Worm (Caenorhabditis elegans): ENCODE results near the gene wbp-11.
A peak's percentile ranks its signal among the peaks of the same experiment; 100 is the strongest.

The wbp-11 gene

DNA sequence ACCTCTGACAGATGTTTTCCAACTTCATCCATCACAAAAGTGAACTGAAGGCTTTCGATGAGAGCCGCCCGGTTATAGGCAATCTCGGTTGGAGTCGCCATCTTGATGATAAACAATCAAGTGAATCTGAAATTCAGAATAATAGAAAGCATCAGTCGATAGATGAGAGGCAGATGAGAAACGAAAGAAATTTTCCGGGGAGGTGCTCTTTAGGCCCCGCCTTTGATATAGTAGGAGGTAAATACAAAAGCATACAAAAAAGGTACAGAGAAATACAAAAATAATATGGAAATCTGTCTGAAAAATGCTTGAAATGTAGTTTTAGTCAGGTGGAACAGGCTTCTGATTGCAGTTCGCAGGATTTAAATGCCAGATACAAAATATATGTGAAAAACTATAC lies 9.9 kb downstream of the wbp-11 start, which contains the start of gene srd-1:
srd-1 (minus strand) TSS at position 101 of the 400 bp plus-strand sequence.
- TF ChIP-seq klf-2 (GFP tag; conservative IDR thresholded peaks at IDR 0.05) (no peak), cog-1 (tag; optimal IDR thresholded peaks at IDR 0.05) (no peak), ztf-29 (GFP tag; IDR thresholded peaks at IDR 0.05) (no peak), flt-1 (GFP tag; IDR thresholded peaks at IDR 0.05) (no peak), med-1 (GFP tag; optimal IDR thresholded peaks at IDR 0.05; ENCODE audit: insufficient read depth) (no peak), tab-1 (GFP tag; IDR thresholded peaks at IDR 0.05) (no peak), T22C8.4 (GFP tag; IDR thresholded peaks at IDR 0.05) (no peak), ref-1 (GFP tag; conservative IDR thresholded peaks at IDR 0.05) (no peak), ztf-23 (GFP tag; IDR thresholded peaks at IDR 0.05) (no peak)

ce11 chrII:10187808-10188207 lies 15.1 kb downstream of the wbp-11 start, which contains the start of gene srd-2:
Gene srd-2, minus strand, starts transcription at chrII:10187908.
- no peak for TF ChIP-seq cog-1 (tag; optimal IDR thresholded peaks at IDR 0.05)

DNA sequence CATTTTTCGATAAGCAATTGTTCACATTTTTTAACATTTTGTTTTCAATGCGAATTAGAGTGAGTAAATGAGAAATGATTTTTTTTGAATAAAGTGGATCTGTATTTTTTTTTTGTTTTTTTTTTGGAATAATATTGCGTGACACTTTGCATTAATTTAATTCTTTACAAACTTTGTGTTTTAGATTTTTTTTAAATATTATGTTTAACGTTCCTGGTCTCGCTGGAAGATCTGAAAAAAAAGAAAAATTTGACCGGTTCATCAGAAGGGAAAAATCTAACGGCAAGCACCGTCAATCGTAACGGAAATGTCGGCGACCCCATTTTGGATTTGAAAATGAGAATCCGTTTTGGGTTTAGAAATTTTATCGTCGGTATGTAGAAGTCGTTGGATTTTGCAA lies 16.6 kb downstream of the wbp-11 start, which contains the start of gene cdc-25.4:
cdc-25.4 (minus strand) TSS at position 101 of the 400 bp plus-strand sequence.
- TF ChIP-seq med-1 (GFP tag; optimal IDR thresholded peaks at IDR 0.05; ENCODE audit: insufficient read depth) (no peak), flt-1 (GFP tag; IDR thresholded peaks at IDR 0.05) (no peak), ztf-23 (GFP tag; IDR thresholded peaks at IDR 0.05) (no peak)

ce11 chrII:10192207-10192606 lies 19.5 kb downstream of the wbp-11 start, which contains the start of gene R05H5.7:
Gene R05H5.7, plus strand, starts transcription at chrII:10192507.
- TF ChIP-seq klf-2 (GFP tag; conservative IDR thresholded peaks at IDR 0.05) (no peak), cog-1 (tag; optimal IDR thresholded peaks at IDR 0.05) (no peak), ztf-23 (GFP tag; IDR thresholded peaks at IDR 0.05) (no peak), tab-1 (GFP tag; IDR thresholded peaks at IDR 0.05) (no peak), flt-1 (GFP tag; IDR thresholded peaks at IDR 0.05) (no peak), med-1 (GFP tag; optimal IDR thresholded peaks at IDR 0.05; ENCODE audit: insufficient read depth) (no peak), ztf-29 (GFP tag; IDR thresholded peaks at IDR 0.05) (no peak), T22C8.4 (GFP tag; IDR thresholded peaks at IDR 0.05) (no peak), ref-1 (GFP tag; conservative IDR thresholded peaks at IDR 0.05) (no peak)

DNA sequence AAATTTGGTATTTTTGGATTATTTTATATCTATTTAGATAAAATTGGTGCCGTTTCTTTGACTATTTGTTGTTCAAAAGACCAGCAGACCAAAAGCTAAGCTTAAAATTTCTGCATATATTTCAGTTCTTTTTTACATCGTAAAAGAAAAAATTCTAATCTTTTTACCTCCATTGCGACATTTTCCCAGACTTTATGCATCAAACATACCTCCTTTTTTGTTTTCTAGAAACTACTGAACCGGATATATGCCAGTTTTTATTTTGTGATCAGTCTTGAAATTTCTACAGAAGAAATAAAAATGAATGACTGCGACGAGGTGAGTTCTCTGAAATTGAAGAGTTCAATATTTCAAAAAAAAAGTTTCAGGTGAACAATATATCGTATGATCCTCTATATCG lies 21.9 kb downstream of the wbp-11 start, which contains the start of gene srb-6:
srb-6 (plus strand) TSS at position 301 of the 400 bp plus-strand sequence.
- no peak for TF ChIP-seq ref-1 (GFP tag; conservative IDR thresholded peaks at IDR 0.05)
- no peak for TF ChIP-seq med-1 (GFP tag; optimal IDR thresholded peaks at IDR 0.05; ENCODE audit: insufficient read depth)
- no peak for TF ChIP-seq ztf-23 (GFP tag; IDR thresholded peaks at IDR 0.05)
- no peak for TF ChIP-seq T22C8.4 (GFP tag; IDR thresholded peaks at IDR 0.05)
- no peak for TF ChIP-seq klf-2 (GFP tag; conservative IDR thresholded peaks at IDR 0.05)
- no peak for TF ChIP-seq tab-1 (GFP tag; IDR thresholded peaks at IDR 0.05)
- TF ChIP-seq cog-1 (tag; optimal IDR thresholded peaks at IDR 0.05) = no peak

ce11 chrII:10197091-10197675 lies 24.5 kb downstream of the wbp-11 start, which contains the start of gene R05H5.3:
Gene R05H5.3, plus strand, starts transcription at chrII:10197625.
- TF ChIP-seq flt-1 (GFP tag; IDR thresholded peaks at IDR 0.05) (no peak), ztf-29 (GFP tag; IDR thresholded peaks at IDR 0.05) (no peak), klf-2 (GFP tag; conservative IDR thresholded peaks at IDR 0.05) (no peak), tab-1 (GFP tag; IDR thresholded peaks at IDR 0.05) (no peak), ref-1 (GFP tag; conservative IDR thresholded peaks at IDR 0.05) (no peak), med-1 (GFP tag; optimal IDR thresholded peaks at IDR 0.05; ENCODE audit: insufficient read depth) (no peak), ztf-23 (GFP tag; IDR thresholded peaks at IDR 0.05) (no peak), cog-1 (tag; optimal IDR thresholded peaks at IDR 0.05) (no peak), T22C8.4 (GFP tag; IDR thresholded peaks at IDR 0.05) (no peak)

- TF ChIP-seq ref-1 (GFP tag; conservative IDR thresholded peaks at IDR 0.05) = no peak
Measured at ce11 chrII:10198486-10198885, 25.8 kb downstream of the wbp-11 start.

DNA sequence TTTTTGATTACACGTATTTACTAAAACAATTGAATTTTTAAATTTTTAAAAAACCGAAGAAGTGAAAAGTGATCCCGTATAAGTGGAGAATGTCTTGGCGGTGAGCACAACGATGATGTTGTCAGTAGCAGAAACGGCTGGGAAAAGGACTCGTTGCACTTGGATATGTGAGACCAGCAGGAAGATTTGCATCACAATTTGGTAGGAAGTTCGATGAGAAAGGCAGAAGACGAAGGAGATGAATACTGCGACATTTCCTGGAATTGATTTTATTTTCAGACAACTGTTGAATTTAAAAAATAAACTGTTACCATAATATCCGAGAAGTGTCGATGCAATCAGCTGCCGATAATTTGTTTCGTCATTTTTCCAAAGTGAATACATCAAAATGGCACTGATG lies 27.2 kb downstream of the wbp-11 start, which contains the start of gene R05H5.4:
R05H5.4 (minus strand) TSS at position 101 of the 400 bp plus-strand sequence.
- no peak for TF ChIP-seq cog-1 (tag; optimal IDR thresholded peaks at IDR 0.05)
- TF ChIP-seq klf-2 (GFP tag; conservative IDR thresholded peaks at IDR 0.05) = no peak
- no peak for TF ChIP-seq ztf-29 (GFP tag; IDR thresholded peaks at IDR 0.05)
- TF ChIP-seq ref-1 (GFP tag; conservative IDR thresholded peaks at IDR 0.05) = no peak
- TF ChIP-seq flt-1 (GFP tag; IDR thresholded peaks at IDR 0.05) = no peak
- no peak for TF ChIP-seq tab-1 (GFP tag; IDR thresholded peaks at IDR 0.05)
- TF ChIP-seq med-1 (GFP tag; optimal IDR thresholded peaks at IDR 0.05; ENCODE audit: insufficient read depth) = no peak
- TF ChIP-seq T22C8.4 (GFP tag; IDR thresholded peaks at IDR 0.05) = no peak
- TF ChIP-seq ztf-23 (GFP tag; IDR thresholded peaks at IDR 0.05) = no peak

DNA sequence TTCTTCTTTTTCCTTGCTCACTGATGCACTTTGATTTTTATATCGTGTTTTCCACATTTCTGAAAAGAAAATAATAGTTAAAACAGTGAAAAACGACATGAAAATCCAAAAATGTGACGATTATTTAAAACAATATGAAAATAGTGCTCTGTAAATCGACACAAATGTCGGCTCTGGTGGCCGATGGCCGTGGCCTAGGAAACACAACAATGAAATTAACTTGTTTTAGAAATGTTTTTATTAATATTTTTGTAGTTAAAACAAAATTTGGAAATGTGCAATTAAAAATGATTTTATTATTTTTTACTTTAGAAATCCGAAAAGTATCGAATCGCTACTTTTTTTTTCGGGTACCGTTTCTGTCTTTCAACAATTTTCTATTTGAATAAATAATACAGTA lies 28.0 kb downstream of the wbp-11 start, which contains the start of gene arv-1:
arv-1 (minus strand) TSS at position 65 of the 400 bp plus-strand sequence.
- TF ChIP-seq cog-1 (tag; optimal IDR thresholded peaks at IDR 0.05) (peak; percentile 18), tab-1 (GFP tag; IDR thresholded peaks at IDR 0.05) (no peak), klf-2 (GFP tag; conservative IDR thresholded peaks at IDR 0.05) (no peak), flt-1 (GFP tag; IDR thresholded peaks at IDR 0.05) (peak; percentile 38; the same call in 1 of the 2 replicates), ztf-23 (GFP tag; IDR thresholded peaks at IDR 0.05) (0 out of 2 replicates have a peak, but pooled peaks have one; percentile 38)

- TF ChIP-seq klf-2 (GFP tag; conservative IDR thresholded peaks at IDR 0.05) = 0 out of 2 replicates have a peak, but pooled peaks have one; percentile 26
- TF ChIP-seq T22C8.4 (GFP tag; IDR thresholded peaks at IDR 0.05) = no peak
- TF ChIP-seq cog-1 (tag; optimal IDR thresholded peaks at IDR 0.05) = peak; percentile 54
- TF ChIP-seq flt-1 (GFP tag; IDR thresholded peaks at IDR 0.05) = no peak
Measured at ce11 chrII:10202275-10202674, 29.6 kb downstream of the wbp-11 start.

Measured in whole organism, midembryonic.